Worm (Caenorhabditis elegans): Measurements from ENCODE around the gene dylt-3.

DNA sequence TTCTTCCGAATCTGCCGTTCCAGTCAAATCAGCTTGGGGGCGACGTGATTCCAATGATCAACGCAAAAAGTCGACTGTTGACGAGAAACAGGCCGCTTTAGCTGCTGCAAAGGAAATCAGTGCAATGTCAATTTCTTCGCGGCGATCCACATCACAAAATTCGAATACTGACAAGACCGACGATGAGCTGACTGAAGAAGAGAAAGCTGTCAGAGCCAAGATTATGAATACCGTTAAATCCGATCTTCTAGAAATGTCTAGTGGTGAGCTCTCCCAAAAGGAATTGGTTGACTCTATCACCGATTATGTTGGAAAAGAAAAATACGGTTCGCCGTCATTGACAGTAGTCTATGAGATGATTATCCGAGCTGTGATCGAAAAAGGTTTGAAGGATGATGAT, 38.7 kb downstream of the dylt-3 start:
- TF ChIP-seq sem-2 (GFP tag; optimal IDR thresholded peaks at IDR 0.05) (no peak), elt-3 (tag; optimal IDR thresholded peaks at IDR 0.05) (no peak)

Data from whole organism, mixed stage, embryonic.